Worm (Caenorhabditis elegans): ENCODE data around the gene col-101.

Gene col-101

DNA sequence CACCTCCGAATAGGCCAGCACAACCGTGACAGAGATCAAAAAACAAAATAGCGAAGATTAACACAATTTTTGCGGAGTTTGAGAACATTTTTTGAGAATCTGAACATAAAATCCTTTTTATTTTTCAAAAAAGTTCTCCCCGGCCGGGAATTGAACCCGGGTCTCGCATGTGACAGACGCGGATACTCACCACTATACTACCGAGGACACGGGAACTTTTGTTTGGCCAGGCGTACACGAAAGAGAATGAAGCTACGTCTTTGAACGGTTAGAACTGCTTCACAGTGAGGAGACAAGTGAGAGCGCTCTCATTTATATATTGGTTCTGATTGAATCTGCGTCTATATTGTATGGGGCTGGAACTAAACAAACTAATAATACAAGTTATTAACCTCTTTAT, 4.3 kb downstream of the col-101 start, which contains the start of gene grl-26:
grl-26 (minus strand) TSS at position 318 of the 400 bp plus-strand sequence.
- TF ChIP-seq snu-23 (GFP tag; optimal IDR thresholded peaks at IDR 0.05), result peak; percentile 60
- TF ChIP-seq zip-4 (GFP tag; optimal IDR thresholded peaks at IDR 0.05), result no peak
- no peak for TF ChIP-seq grh-1 (GFP tag; IDR thresholded peaks at IDR 0.05)
- no peak for TF ChIP-seq sptf-1 (tag; optimal IDR thresholded peaks at IDR 0.05)
- TF ChIP-seq nhr-77 (tag; optimal IDR thresholded peaks at IDR 0.05), result peak; percentile 36
- TF ChIP-seq nhr-19 (GFP tag; conservative IDR thresholded peaks at IDR 0.05), result peak; percentile 45
- TF ChIP-seq nhr-47 (tag; optimal IDR thresholded peaks at IDR 0.05), result peak; percentile 35
- no peak for TF ChIP-seq F16B12.6 (tag; optimal IDR thresholded peaks at IDR 0.05)
- TF ChIP-seq tbx-2 (tag; optimal IDR thresholded peaks at IDR 0.05), result peak; percentile 2
- peak; percentile 68 for TF ChIP-seq nhr-85 (tag)
- TF ChIP-seq mep-1 (tag; optimal IDR thresholded peaks at IDR 0.05), result peak; percentile 56
- no peak for TF ChIP-seq pag-3 (tag; optimal IDR thresholded peaks at IDR 0.05; ENCODE audit: borderline replicate concordance, insufficient read depth)
- peak; percentile 22 for TF ChIP-seq lin-13 (GFP tag; optimal IDR thresholded peaks at IDR 0.05)
- TF ChIP-seq nhr-90 (tag; optimal IDR thresholded peaks at IDR 0.05; ENCODE audit: poor library complexity), result peak; percentile 34
- no peak for TF ChIP-seq ceh-8 (GFP tag; optimal IDR thresholded peaks at IDR 0.05)
- TF ChIP-seq lir-3 (tag; optimal IDR thresholded peaks at IDR 0.05; ENCODE audit: poor library complexity), result no peak
- TF ChIP-seq Y116A8C.19 (tag; optimal IDR thresholded peaks at IDR 0.05; ENCODE audit: borderline replicate concordance), result no peak
- no peak for TF ChIP-seq ceh-90 (tag; optimal IDR thresholded peaks at IDR 0.05)
- TF ChIP-seq sox-4 (tag; optimal IDR thresholded peaks at IDR 0.05), result no peak
- TF ChIP-seq blmp-1 (tag; optimal IDR thresholded peaks at IDR 0.05), result peak; percentile 26
- peak; percentile 20 for TF ChIP-seq swsn-7 (tag; optimal IDR thresholded peaks at IDR 0.05)
- TF ChIP-seq dpl-1 (GFP tag; optimal IDR thresholded peaks at IDR 0.05), result peak in 1 of 3 experiments; percentile 34
- peak in 1 of 6 experiments; percentile 18 for TF ChIP-seq elt-3 (tag; optimal IDR thresholded peaks at IDR 0.05)
- no peak for TF ChIP-seq nhr-84 (tag; optimal IDR thresholded peaks at IDR 0.05)
- TF ChIP-seq ets-5 (GFP tag; IDR thresholded peaks at IDR 0.05), result no peak
- peak; percentile 34 for TF ChIP-seq nhr-20 (tag; optimal IDR thresholded peaks at IDR 0.05)
- peak; percentile 66 for TF ChIP-seq rnt-1 (tag; optimal IDR thresholded peaks at IDR 0.05)
- no peak for TF ChIP-seq C04F5.9 (tag; optimal IDR thresholded peaks at IDR 0.05)
- no peak for TF ChIP-seq mab-9 (GFP tag; IDR thresholded peaks at IDR 0.05)
- TF ChIP-seq mef-2 (tag; optimal IDR thresholded peaks at IDR 0.05), result no peak
- TF ChIP-seq unc-62 (GFP tag; optimal IDR thresholded peaks at IDR 0.05), result no peak
- no peak for TF ChIP-seq skn-1 (tag; optimal IDR thresholded peaks at IDR 0.05)
- TF ChIP-seq zag-1 (tag; optimal IDR thresholded peaks at IDR 0.05), result no peak
- TF ChIP-seq lin-35 (GFP tag; optimal IDR thresholded peaks at IDR 0.05), result peak; percentile 18 to 69
- no peak for TF ChIP-seq pqm-1 (tag; optimal IDR thresholded peaks at IDR 0.05)
- TF ChIP-seq ceh-82 (tag; optimal IDR thresholded peaks at IDR 0.05), result peak in 1 of 3 experiments; percentile 29
- no peak for TF ChIP-seq elt-2 (tag; optimal IDR thresholded peaks at IDR 0.05)
- TF ChIP-seq isw-1 (GFP tag; IDR thresholded peaks at IDR 0.05), result no peak
- TF ChIP-seq nhr-76 (tag; optimal IDR thresholded peaks at IDR 0.05), result no peak
- TF ChIP-seq ceh-63 (GFP tag; optimal IDR thresholded peaks at IDR 0.05), result no peak
- TF ChIP-seq efl-1 (optimal IDR thresholded peaks at IDR 0.05), result peak in 1 of 2 experiments; percentile 35
- TF ChIP-seq efl-1 (GFP tag; optimal IDR thresholded peaks at IDR 0.05 in 1 of 2), result peak; percentile 12 to 80
- TF ChIP-seq C16A3.4 (tag; optimal IDR thresholded peaks at IDR 0.05), result peak; percentile 68
- TF ChIP-seq irx-1 (tag; optimal IDR thresholded peaks at IDR 0.05), result no peak
- TF ChIP-seq tlp-1 (tag; optimal IDR thresholded peaks at IDR 0.05), result no peak
- TF ChIP-seq lin-15B (tag; optimal IDR thresholded peaks at IDR 0.05), result no peak
- peak; percentile 35 to 61 for TF ChIP-seq lsy-2 (tag; optimal IDR thresholded peaks at IDR 0.05)
- TF ChIP-seq unc-130 (tag; optimal IDR thresholded peaks at IDR 0.05), result no peak
- TF ChIP-seq mdl-1 (tag; optimal IDR thresholded peaks at IDR 0.05), result peak in 1 of 2 experiments; percentile 30
- TF ChIP-seq nhr-11 (tag; optimal IDR thresholded peaks at IDR 0.05), result no peak
- no peak for TF ChIP-seq unc-98 (GFP tag; IDR thresholded peaks at IDR 0.05)
- no peak for TF ChIP-seq nhr-71 (tag; optimal IDR thresholded peaks at IDR 0.05)
- TF ChIP-seq ztf-11 (tag; optimal IDR thresholded peaks at IDR 0.05), result no peak
- TF ChIP-seq vab-15 (tag; optimal IDR thresholded peaks at IDR 0.05), result no peak

Measured in whole organism, L1 larva.